Worm (Caenorhabditis elegans) whole organism, L1 larva: Measurements from ENCODE around the gene fkh-3.

Source experiments
- C16A3.4 ChIP-seq: fragments of 150-350 bp; optimal IDR thresholded peaks from 2 replicates; lab custom pipeline; 2014; ENCODE audit warnings: missing biosample characterization, missing genetic modification characterization
- F16B12.6 ChIP-seq: fragments of 150-350 bp; optimal IDR thresholded peaks from 2 replicates; lab custom pipeline; 2014; ENCODE audit warnings: missing biosample characterization, missing genetic modification characterization
- Y116A8C.19 ChIP-seq: sonication (generic microtip); optimal IDR thresholded peaks from 2 replicates; lab custom pipeline; 2016; ENCODE audit warnings: missing compliant biosample characterization, missing genetic modification characterization, borderline replicate concordance
- aha-1 ChIP-seq: fragments of 150-350 bp; optimal IDR thresholded peaks from 2 replicates; lab custom pipeline; 2014; ENCODE audit warnings: missing biosample characterization, missing genetic modification characterization
- alr-1 ChIP-seq: fragments of 200-800 bp; sonication (Bioruptor generic); optimal IDR thresholded peaks from 2 replicates; lab custom pipeline; 2018; ENCODE audit warnings: borderline replicate concordance, mild to moderate bottlenecking, missing genetic modification characterization, missing compliant biosample characterization
- ama-1 ChIP-seq: fragments of 150-350 bp; optimal IDR thresholded peaks from 2 replicates; lab custom pipeline; 2014
- blmp-1 ChIP-seq: fragments of 150-350 bp; optimal IDR thresholded peaks from 2 replicates; lab custom pipeline; 2014; ENCODE audit warnings: missing biosample characterization, missing genetic modification characterization
- ceh-8 ChIP-seq: fragments of 200-800 bp; sonication (Bioruptor generic); optimal IDR thresholded peaks from 2 replicates; lab custom pipeline; 2018; ENCODE audit warnings: mild to moderate bottlenecking, missing genetic modification characterization, moderate library complexity, missing compliant biosample characterization
- ceh-82 ChIP-seq, 3 experiments: fragments of 150-350 bp in 1 of 3; sonication (generic microtip) in 2 of 3; optimal IDR thresholded peaks; 2 replicates each; lab custom pipeline; 2014 to 2017; ENCODE audit warnings: missing biosample characterization in 3 of 3, missing genetic modification characterization in 3 of 3
- efl-1 ChIP-seq, 4 experiments: fragments of 150-350 bp; optimal IDR thresholded peaks in 3 of 4; peaks in 1 of 4; 1 replicate in 1 of 4; 2 replicates in 3 of 4; lab custom pipeline; 2014; ENCODE audit warnings: missing biosample characterization in 2 of 4, missing genetic modification characterization in 2 of 4, missing genetic modification reagents in 2 of 4
- efl-3 ChIP-seq: fragments of 200-800 bp; sonication (Bioruptor generic); optimal IDR thresholded peaks from 2 replicates; lab custom pipeline; 2018; ENCODE audit warnings: mild to moderate bottlenecking, missing genetic modification characterization, missing compliant biosample characterization
- egl-13 ChIP-seq: sonication (generic microtip); optimal IDR thresholded peaks from 2 replicates; lab custom pipeline; 2016; ENCODE audit warnings: missing genotype, missing genetic modification reagents, missing genetic modification characterization, missing compliant biosample characterization
- egl-27 ChIP-seq, 2 experiments: fragments of 150-350 bp in 1 of 2; sonication (generic microtip); optimal IDR thresholded peaks; 3 replicates each; lab custom pipeline; 2017 to 2018; ENCODE audit warnings: missing biosample characterization in 2 of 2, missing genetic modification characterization in 2 of 2, missing genetic modification reagents in 2 of 2
- elt-2 ChIP-seq: sonication (generic microtip); optimal IDR thresholded peaks from 2 replicates; lab custom pipeline; 2016; ENCODE audit warnings: missing genetic modification characterization, mild to moderate bottlenecking, inconsistent platforms, missing compliant biosample characterization, missing genetic modification reagents
- ets-5 ChIP-seq: fragments of 200-800 bp; sonication (Bioruptor generic); IDR thresholded peaks from 2 replicates; pipeline ENCODE4 v1.3.6; 2022; ENCODE audit warnings: missing genetic modification characterization, missing compliant biosample characterization
- fkh-10 ChIP-seq: sonication (generic microtip); optimal IDR thresholded peaks from 2 replicates; lab custom pipeline; 2017; ENCODE audit warnings: missing biosample characterization, missing genetic modification reagents, missing genetic modification characterization
- fkh-4 ChIP-seq: sonication (generic microtip); optimal IDR thresholded peaks from 2 replicates; lab custom pipeline; 2016; ENCODE audit warnings: missing compliant biosample characterization, missing genetic modification characterization, borderline replicate concordance
- fkh-8 ChIP-seq: sonication (generic microtip); optimal IDR thresholded peaks from 2 replicates; lab custom pipeline; 2016; ENCODE audit warnings: mild to moderate bottlenecking, missing genetic modification characterization, missing compliant biosample characterization
- fos-1 ChIP-seq: fragments of 150-350 bp; optimal IDR thresholded peaks from 2 replicates; lab custom pipeline; 2014; ENCODE audit warnings: missing biosample characterization, missing genetic modification characterization
- grh-1 ChIP-seq: fragments of 200-800 bp; sonication (Bioruptor generic); IDR thresholded peaks from 2 replicates; pipeline ENCODE4 v1.3.6; 2022; ENCODE audit warnings: missing genetic modification reagents, missing genetic modification characterization, missing compliant biosample characterization
- hlh-17 ChIP-seq: fragments of 200-800 bp; sonication (Bioruptor generic); optimal IDR thresholded peaks from 2 replicates; lab custom pipeline; 2018; ENCODE audit warnings: missing genetic modification characterization, mild to moderate bottlenecking, missing compliant biosample characterization, moderate library complexity, borderline replicate concordance
- hlh-4 ChIP-seq: sonication (generic microtip); optimal IDR thresholded peaks from 2 replicates; lab custom pipeline; 2016; ENCODE audit warnings: mild to moderate bottlenecking, missing genetic modification characterization, missing compliant biosample characterization
- irx-1 ChIP-seq: sonication (generic microtip); optimal IDR thresholded peaks from 2 replicates; lab custom pipeline; 2016; ENCODE audit warnings: missing genetic modification characterization, missing compliant biosample characterization
- jun-1 ChIP-seq: fragments of 150-350 bp; optimal IDR thresholded peaks from 2 replicates; lab custom pipeline; 2014; ENCODE audit warnings: missing biosample characterization, missing genetic modification reagents, missing genetic modification characterization
- lin-35 ChIP-seq, 2 experiments: fragments of 150-350 bp; optimal IDR thresholded peaks; 2 replicates each; lab custom pipeline; 2014; ENCODE audit warnings: missing biosample characterization in 2 of 2, missing genetic modification characterization in 2 of 2, missing genetic modification reagents in 2 of 2
- mab-9 ChIP-seq: fragments of 200-800 bp; sonication (Bioruptor generic); IDR thresholded peaks from 2 replicates; pipeline ENCODE4 v1.3.6; 2022; ENCODE audit warnings: missing genetic modification reagents, missing genetic modification characterization, missing compliant biosample characterization
- mef-2 ChIP-seq: fragments of 150-350 bp; optimal IDR thresholded peaks from 2 replicates; lab custom pipeline; 2014; ENCODE audit warnings: missing biosample characterization, missing genetic modification characterization
- mep-1 ChIP-seq: fragments of 150-350 bp; optimal IDR thresholded peaks from 2 replicates; lab custom pipeline; 2014; ENCODE audit warnings: missing biosample characterization, missing genetic modification characterization
- nhr-12 ChIP-seq: sonication (generic microtip); optimal IDR thresholded peaks from 2 replicates; lab custom pipeline; 2017; ENCODE audit warnings: missing biosample characterization, missing genetic modification characterization
- nhr-47 ChIP-seq: sonication (generic microtip); optimal IDR thresholded peaks from 2 replicates; lab custom pipeline; 2016; ENCODE audit warnings: mild to moderate bottlenecking, missing genetic modification characterization, moderate library complexity, missing compliant biosample characterization
- nhr-76 ChIP-seq: sonication (generic microtip); optimal IDR thresholded peaks from 2 replicates; lab custom pipeline; 2017; ENCODE audit warnings: missing biosample characterization, missing genetic modification characterization
- nhr-90 ChIP-seq: sonication (generic microtip); optimal IDR thresholded peaks from 2 replicates; lab custom pipeline; 2016; ENCODE audit warnings: mild to moderate bottlenecking, missing genetic modification characterization, missing compliant biosample characterization; ENCODE audit not compliant: poor library complexity
- pag-3 ChIP-seq: sonication (generic microtip); optimal IDR thresholded peaks from 2 replicates; lab custom pipeline; 2017; ENCODE audit warnings: missing genetic modification characterization, mild to moderate bottlenecking, missing compliant biosample characterization, antibody characterized with exemption, borderline replicate concordance; ENCODE audit not compliant: insufficient read depth
- pax-3 ChIP-seq: fragments of 200-800 bp; sonication (Bioruptor generic); optimal IDR thresholded peaks from 2 replicates; lab custom pipeline; 2018; ENCODE audit warnings: mild to moderate bottlenecking, missing genetic modification characterization, moderate library complexity, missing compliant biosample characterization
- rnt-1 ChIP-seq: sonication (generic microtip); optimal IDR thresholded peaks from 2 replicates; lab custom pipeline; 2016; ENCODE audit warnings: mild to moderate bottlenecking, missing genetic modification characterization, moderate library complexity, missing compliant biosample characterization
- skn-1 ChIP-seq: fragments of 150-350 bp; optimal IDR thresholded peaks from 2 replicates; lab custom pipeline; 2014; ENCODE audit warnings: missing biosample characterization, missing genetic modification characterization
- snpc-4 ChIP-seq: fragments of 150-350 bp; optimal IDR thresholded peaks from 2 replicates; lab custom pipeline; 2014; ENCODE audit warnings: missing biosample characterization, missing genetic modification characterization
- swsn-7 ChIP-seq: sonication (generic microtip); optimal IDR thresholded peaks from 2 replicates; lab custom pipeline; 2016; ENCODE audit warnings: missing genetic modification characterization, missing compliant biosample characterization
- tlp-1 ChIP-seq: fragments of 150-350 bp; optimal IDR thresholded peaks from 2 replicates; lab custom pipeline; 2014; ENCODE audit warnings: missing biosample characterization, missing genetic modification characterization
- unc-62 ChIP-seq: fragments of 150-350 bp; optimal IDR thresholded peaks from 2 replicates; lab custom pipeline; 2014; ENCODE audit warnings: missing biosample characterization, missing genetic modification reagents, missing genetic modification characterization
- unc-86 ChIP-seq: sonication (generic microtip); optimal IDR thresholded peaks from 2 replicates; lab custom pipeline; 2016; ENCODE audit warnings: missing genetic modification characterization, missing compliant biosample characterization
- xbp-1 ChIP-seq: sonication (generic microtip); optimal IDR thresholded peaks from 2 replicates; lab custom pipeline; 2016; ENCODE audit warnings: missing genetic modification characterization, missing compliant biosample characterization
- zag-1 ChIP-seq: fragments of 150-350 bp; optimal IDR thresholded peaks from 2 replicates; lab custom pipeline; 2014; ENCODE audit warnings: missing biosample characterization, missing genetic modification characterization
- zip-4 ChIP-seq: fragments of 200-800 bp; sonication (Bioruptor generic); optimal IDR thresholded peaks from 2 replicates; lab custom pipeline; 2018; ENCODE audit warnings: mild to moderate bottlenecking, missing genetic modification characterization, moderate library complexity, missing compliant biosample characterization

The fkh-3 gene

ce11 chrX:13414974-13415373 lies 8.3 kb downstream of the fkh-3 start (continued):
- TF ChIP-seq fkh-4 (tag; lab: Kevin White, UChicago) (no peak), mep-1 (peak; percentile 33), F16B12.6 (no peak), mab-9 (GFP tag; lab: Robert Waterston, UW) (no peak), rnt-1 (tag; lab: Kevin White, UChicago) (peak; percentile 35), nhr-47 (tag; lab: Kevin White, UChicago) (peak; percentile 45), fos-1 (no peak), fkh-10 (GFP tag; lab: Kevin White, UChicago) (no peak), jun-1 (no peak), pax-3 (tag; lab: Kevin White, UChicago) (no peak), grh-1 (GFP tag; lab: Robert Waterston, UW) (no peak), efl-1 (optimal IDR thresholded peaks at IDR 0.05; lab: Kevin White, UChicago) (no peak), efl-1 (GFP tag; optimal IDR thresholded peaks at IDR 0.05 in 1 of 2; lab: Kevin White, UChicago) (no peak), ceh-8 (GFP tag; lab: Kevin White, UChicago) (no peak), blmp-1 (tag; lab: Kevin White, UChicago) (no peak), efl-3 (GFP tag; lab: Kevin White, UChicago) (no peak), fkh-8 (no peak), tlp-1 (tag; lab: Kevin White, UChicago) (no peak), zag-1 (tag; lab: Kevin White, UChicago) (no peak), egl-13 (tag; lab: Kevin White, UChicago) (no peak), unc-86 (tag; lab: Kevin White, UChicago) (no peak), skn-1 (tag; lab: Kevin White, UChicago) (peak; percentile 6), unc-62 (no peak), nhr-90 (tag; lab: Kevin White, UChicago) (peak; percentile 44), C16A3.4 (tag; lab: Kevin White, UChicago) (peak; percentile 5), elt-2 (tag; lab: Kevin White, UChicago) (peak; percentile 2), egl-27 (tag; optimal IDR thresholded peaks at IDR 0.05; lab: Kevin White, UChicago) (no peak), alr-1 (tag; lab: Kevin White, UChicago) (no peak), irx-1 (tag; lab: Kevin White, UChicago) (peak; percentile 13), snpc-4 (tag; lab: Kevin White, UChicago) (no peak), nhr-76 (tag; lab: Kevin White, UChicago) (no peak), mef-2 (tag; lab: Kevin White, UChicago) (no peak), ets-5 (no peak), xbp-1 (peak; percentile 20), aha-1 (tag; lab: Kevin White, UChicago) (no peak), pag-3 (tag; lab: Kevin White, UChicago) (no peak), hlh-17 (GFP tag; lab: Kevin White, UChicago) (no peak), lin-35 (GFP tag; optimal IDR thresholded peaks at IDR 0.05; lab: Kevin White, UChicago) (peak in 1 of 2 experiments; percentile 43), ama-1 (lab: Kevin White, UChicago) (no peak), Y116A8C.19 (no peak), hlh-4 (tag; lab: Kevin White, UChicago) (no peak), swsn-7 (peak; percentile 21), zip-4 (GFP tag; lab: Kevin White, UChicago) (no peak), nhr-12 (no peak), ceh-82 (tag; optimal IDR thresholded peaks at IDR 0.05; lab: Kevin White, UChicago) (peak in 1 of 3 experiments; percentile 27)
